Worm (Caenorhabditis elegans) whole organism, early embryonic: ENCODE data around the gene try-9.

Source experiments
- B0310.2 ChIP-seq: sonication (generic microtip); optimal IDR thresholded peaks from 2 replicates; lab custom pipeline; 2016; ENCODE audit warnings: mild to moderate bottlenecking, missing genetic modification characterization, missing compliant biosample characterization
- F13C5.2 ChIP-seq: sonication (generic microtip); optimal IDR thresholded peaks from 2 replicates; lab custom pipeline; 2017; ENCODE audit warnings: mild to moderate bottlenecking, missing genetic modification characterization, inconsistent platforms, missing compliant biosample characterization
- aly-1 ChIP-seq: sonication (generic microtip); optimal IDR thresholded peaks from 2 replicates; lab custom pipeline; 2016; ENCODE audit warnings: missing genetic modification characterization, missing compliant biosample characterization
- ama-1 ChIP-seq: fragments of 150-350 bp; optimal IDR thresholded peaks from 2 replicates; lab custom pipeline; 2014
- ceh-13 ChIP-seq: fragments of 200-800 bp; sonication (Bioruptor generic); optimal IDR thresholded peaks from 2 replicates; lab custom pipeline; 2018; ENCODE audit warnings: mild to moderate bottlenecking, missing genetic modification characterization, missing compliant biosample characterization
- ceh-36 ChIP-seq: sonication (generic microtip); optimal IDR thresholded peaks from 2 replicates; lab custom pipeline; 2016; ENCODE audit warnings: missing genetic modification characterization, inconsistent platforms, missing compliant biosample characterization
- ets-7 ChIP-seq: sonication (generic microtip); optimal IDR thresholded peaks from 2 replicates; lab custom pipeline; 2016; ENCODE audit warnings: missing genotype, missing genetic modification characterization, missing compliant biosample characterization
- flt-1 ChIP-seq: fragments of 200-800 bp; sonication (Bioruptor generic); IDR thresholded peaks from 2 replicates; pipeline ENCODE4 v1.3.6; 2022; ENCODE audit warnings: missing genetic modification characterization, missing compliant biosample characterization
- hmbx-1 ChIP-seq: sonication (generic microtip); optimal IDR thresholded peaks from 2 replicates; lab custom pipeline; 2016; ENCODE audit warnings: mild to moderate bottlenecking, missing genetic modification characterization, missing compliant biosample characterization
- hmg-4 ChIP-seq: fragments of 200-800 bp; sonication (Bioruptor generic); optimal IDR thresholded peaks from 2 replicates; lab custom pipeline; 2018; ENCODE audit warnings: mild to moderate bottlenecking, missing genetic modification characterization, missing compliant biosample characterization
- hnd-1 ChIP-seq: sonication (generic microtip); optimal IDR thresholded peaks from 2 replicates; lab custom pipeline; 2016; ENCODE audit warnings: missing genetic modification characterization, missing compliant biosample characterization
- pes-1 ChIP-seq: fragments of 200-800 bp; sonication (Bioruptor generic); IDR thresholded peaks from 2 replicates; pipeline ENCODE4 v1.3.6; 2022; ENCODE audit warnings: missing genetic modification reagents, missing genetic modification characterization, missing compliant biosample characterization
- scrt-1 ChIP-seq: fragments of 200-800 bp; sonication (Bioruptor generic); IDR thresholded peaks from 2 replicates; pipeline ENCODE4 v1.3.6; 2022; ENCODE audit warnings: missing genetic modification characterization, missing compliant biosample characterization
- sea-1 ChIP-seq: fragments of 200-800 bp; sonication (Bioruptor generic); conservative IDR thresholded peaks from 2 replicates; pipeline ENCODE4 v1.3.6; 2022; ENCODE audit warnings: missing genetic modification characterization, missing compliant biosample characterization
- tbx-11 ChIP-seq: fragments of 200-800 bp; sonication (Bioruptor generic); IDR thresholded peaks from 2 replicates; pipeline ENCODE4 v1.3.6; 2022; ENCODE audit warnings: missing genetic modification characterization, missing compliant biosample characterization
- tbx-37 ChIP-seq: fragments of 200-800 bp; sonication (Bioruptor generic); conservative IDR thresholded peaks from 2 replicates; pipeline ENCODE4 v1.3.6; 2022; ENCODE audit warnings: missing genetic modification reagents, missing genetic modification characterization, missing compliant biosample characterization
- tra-4 ChIP-seq: sonication (generic microtip); optimal IDR thresholded peaks from 2 replicates; lab custom pipeline; 2017; ENCODE audit warnings: missing genetic modification characterization, missing compliant biosample characterization

Gene try-9

ce11 chrII:4334448-4334847 lies 33.6 kb upstream of the try-9 start, which contains the start of gene madf-3:
madf-3 (plus strand) TSS chrII:4334748.
- TF ChIP-seq hnd-1 (tag; lab: Kevin White, UChicago) (no peak), scrt-1 (GFP tag; lab: Robert Waterston, UW) (no peak), ceh-13 (no peak), hmg-4 (GFP tag; lab: Kevin White, UChicago) (no peak), tbx-11 (GFP tag; lab: Robert Waterston, UW) (no peak), B0310.2 (tag; lab: Kevin White, UChicago) (no peak), sea-1 (GFP tag; lab: Robert Waterston, UW) (no peak), hmbx-1 (tag; lab: Kevin White, UChicago) (no peak), ama-1 (no peak), tra-4 (tag; lab: Kevin White, UChicago) (no peak)

- no peak for TF ChIP-seq aly-1 (tag; lab: Kevin White, UChicago)
- TF ChIP-seq sea-1 (GFP tag; lab: Robert Waterston, UW) = no peak
- TF ChIP-seq ceh-13 = no peak
- TF ChIP-seq tbx-11 (GFP tag; lab: Robert Waterston, UW) = no peak
- TF ChIP-seq tbx-37 = no peak
- no peak for TF ChIP-seq hmbx-1 (tag; lab: Kevin White, UChicago)
- TF ChIP-seq ets-7 = no peak
- no peak for TF ChIP-seq tra-4 (tag; lab: Kevin White, UChicago)
- no peak for TF ChIP-seq scrt-1 (GFP tag; lab: Robert Waterston, UW)
- TF ChIP-seq hmg-4 (GFP tag; lab: Kevin White, UChicago) = no peak
- TF ChIP-seq hnd-1 (tag; lab: Kevin White, UChicago) = no peak
- TF ChIP-seq flt-1 (GFP tag; lab: Robert Waterston, UW) = no peak
- TF ChIP-seq B0310.2 (tag; lab: Kevin White, UChicago) = no peak
- no peak for TF ChIP-seq pes-1 (GFP tag; lab: Robert Waterston, UW)
- no peak for TF ChIP-seq ceh-36 (tag; lab: Kevin White, UChicago)
- TF ChIP-seq ama-1 = no peak
- TF ChIP-seq F13C5.2 (tag; lab: Kevin White, UChicago) = no peak
Observed at ce11 chrII:4337731-4338130, 30.3 kb upstream of the try-9 start.

- TF ChIP-seq sea-1 (GFP tag; lab: Robert Waterston, UW) = no peak
- no peak for TF ChIP-seq tbx-37
Observed at ce11 chrII:4339882-4340281, 28.1 kb upstream of the try-9 start, which contains the start of gene athp-2. athp-2 (plus strand) TSS chrII:4340182.

ce11 chrII:4341484-4341883 lies 26.5 kb upstream of the try-9 start:
- TF ChIP-seq ama-1 = no peak
- TF ChIP-seq hmbx-1 (tag; lab: Kevin White, UChicago) = no peak
- no peak for TF ChIP-seq ceh-13
- no peak for TF ChIP-seq sea-1 (GFP tag; lab: Robert Waterston, UW)
- TF ChIP-seq ceh-36 (tag; lab: Kevin White, UChicago) = no peak
- TF ChIP-seq aly-1 (tag; lab: Kevin White, UChicago) = no peak
- TF ChIP-seq flt-1 (GFP tag; lab: Robert Waterston, UW) = no peak
- no peak for TF ChIP-seq F13C5.2 (tag; lab: Kevin White, UChicago)
- no peak for TF ChIP-seq tbx-37
- no peak for TF ChIP-seq hnd-1 (tag; lab: Kevin White, UChicago)
- TF ChIP-seq hmg-4 (GFP tag; lab: Kevin White, UChicago) = no peak
- no peak for TF ChIP-seq pes-1 (GFP tag; lab: Robert Waterston, UW)
- no peak for TF ChIP-seq tra-4 (tag; lab: Kevin White, UChicago)
- no peak for TF ChIP-seq scrt-1 (GFP tag; lab: Robert Waterston, UW)

DNA sequence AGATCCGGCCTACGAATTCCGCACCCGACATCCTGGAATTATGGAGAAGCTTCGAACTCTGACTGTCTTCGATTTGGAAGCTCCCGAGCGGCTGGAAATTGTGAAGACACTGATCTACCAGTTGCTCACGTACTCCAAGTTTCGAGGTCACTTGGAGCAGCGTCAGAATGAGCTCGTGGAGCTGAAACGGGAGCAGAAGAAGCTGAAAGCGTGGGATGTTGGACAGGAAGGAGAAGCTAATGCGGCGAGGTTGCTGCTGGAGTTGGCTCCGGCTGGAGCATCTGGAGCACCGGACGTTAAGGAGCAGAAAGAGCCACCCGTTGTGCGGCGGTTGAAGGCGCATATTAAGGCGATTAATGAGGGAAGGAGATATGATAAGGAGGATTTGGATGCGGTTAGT lies 23.7 kb upstream of the try-9 start:
- no peak for TF ChIP-seq sea-1 (GFP tag; lab: Robert Waterston, UW)
- TF ChIP-seq ama-1 = no peak
- no peak for TF ChIP-seq tbx-37
- no peak for TF ChIP-seq hmg-4 (GFP tag; lab: Kevin White, UChicago)
- no peak for TF ChIP-seq B0310.2 (tag; lab: Kevin White, UChicago)
- TF ChIP-seq pes-1 (GFP tag; lab: Robert Waterston, UW) = no peak
- no peak for TF ChIP-seq ets-7
- TF ChIP-seq tra-4 (tag; lab: Kevin White, UChicago) = no peak
- no peak for TF ChIP-seq ceh-36 (tag; lab: Kevin White, UChicago)
- TF ChIP-seq flt-1 (GFP tag; lab: Robert Waterston, UW) = no peak

DNA sequence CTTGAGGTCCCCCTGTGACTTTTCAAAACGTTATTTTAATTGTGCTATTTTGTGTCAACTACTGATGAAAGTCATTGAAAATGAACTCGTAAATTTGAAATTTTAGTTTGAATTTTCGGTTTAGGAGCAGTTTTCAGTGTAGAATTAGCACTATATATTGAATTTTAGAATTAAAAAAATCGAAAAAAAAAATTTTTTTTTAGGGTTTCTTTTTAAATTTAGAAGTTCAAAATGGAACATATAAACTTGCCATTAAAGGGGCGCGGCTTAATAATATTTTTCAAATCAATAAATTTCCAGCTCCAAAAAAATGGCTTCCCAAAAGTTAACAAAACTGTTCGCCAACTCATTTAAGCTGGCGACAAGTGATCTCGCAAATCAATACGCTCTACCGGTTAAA lies 17.1 kb upstream of the try-9 start, which contains the start of gene H20J04.9:
TSS of gene H20J04.9 (plus strand) at position 301 of the 400 bp plus-strand sequence.
- TF ChIP-seq hnd-1 (tag; lab: Kevin White, UChicago) (no peak), pes-1 (GFP tag; lab: Robert Waterston, UW) (no peak), scrt-1 (GFP tag; lab: Robert Waterston, UW) (no peak), ama-1 (no peak), hmg-4 (GFP tag; lab: Kevin White, UChicago) (no peak), ceh-13 (no peak), flt-1 (GFP tag; lab: Robert Waterston, UW) (no peak), F13C5.2 (tag; lab: Kevin White, UChicago) (no peak), sea-1 (GFP tag; lab: Robert Waterston, UW) (no peak), tra-4 (tag; lab: Kevin White, UChicago) (no peak)

DNA sequence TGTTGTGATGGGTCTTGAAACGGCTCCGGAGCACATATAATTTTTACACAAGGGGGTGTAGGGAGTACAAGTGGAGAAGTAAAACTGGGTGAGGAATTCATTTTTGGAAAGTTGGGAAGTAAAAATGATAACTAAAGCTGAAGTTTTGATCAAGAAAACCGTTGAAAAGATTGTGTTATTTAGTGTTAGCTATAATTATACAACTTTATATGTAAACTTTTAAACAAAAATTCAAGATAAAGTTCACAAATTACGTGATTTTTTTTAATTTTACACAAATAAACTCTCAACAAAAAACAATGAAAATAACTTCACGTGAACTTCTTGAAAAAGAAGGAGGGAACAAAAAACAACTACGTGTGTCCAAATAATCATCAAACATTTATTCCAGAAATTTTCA lies 12.8 kb upstream of the try-9 start, which contains the start of the genes H20J04.7 and H20J04.1:
TSS of gene H20J04.7 (minus strand) at position 101 of the 400 bp plus-strand sequence.
TSS of gene H20J04.1 (plus strand) at position 397 of the 400 bp plus-strand sequence.
- TF ChIP-seq hmbx-1 (tag; lab: Kevin White, UChicago) (no peak), F13C5.2 (tag; lab: Kevin White, UChicago) (no peak), scrt-1 (GFP tag; lab: Robert Waterston, UW) (no peak), B0310.2 (tag; lab: Kevin White, UChicago) (no peak)

ce11 chrII:4358765-4359164 lies 9.3 kb upstream of the try-9 start, which contains the start of gene lat-2:
lat-2 (plus strand) TSS chrII:4359065.
- TF ChIP-seq F13C5.2 (tag; lab: Kevin White, UChicago) (no peak), ets-7 (no peak)
